Worm (Caenorhabditis elegans): ENCODE measurements around the gene C42D4.19.
A peak's percentile ranks its signal among the peaks of the same experiment; 100 is the strongest.

The C42D4.19 gene

ce11 chrIV:7158161-7158560, 17.3 kb upstream of the C42D4.19 start:
- no peak for TF ChIP-seq egl-18 (GFP tag; IDR thresholded peaks at IDR 0.05)
- TF ChIP-seq tbx-9 (tag; optimal IDR thresholded peaks at IDR 0.05; ENCODE audit: borderline replicate concordance): no peak
- no peak for TF ChIP-seq efl-1 (GFP tag; optimal IDR thresholded peaks at IDR 0.05)
- TF ChIP-seq bed-1 (GFP tag; IDR thresholded peaks at IDR 0.05): no peak
- TF ChIP-seq nfya-2 (GFP tag; IDR thresholded peaks at IDR 0.05): no peak
- no peak for TF ChIP-seq snpc-3.4 (tag; optimal IDR thresholded peaks at IDR 0.05)
- no peak for TF ChIP-seq ekl-4 (GFP tag; IDR thresholded peaks at IDR 0.05)
- TF ChIP-seq mel-28 (tag; optimal IDR thresholded peaks at IDR 0.05; ENCODE audit: borderline replicate concordance): no peak
- no peak for TF ChIP-seq ceh-58 (GFP tag; IDR thresholded peaks at IDR 0.05)
- no peak for TF ChIP-seq mes-4 (tag; optimal IDR thresholded peaks at IDR 0.05)
- no peak for TF ChIP-seq ztf-18 (tag; optimal IDR thresholded peaks at IDR 0.05)
- TF ChIP-seq ztf-25 (GFP tag; IDR thresholded peaks at IDR 0.05): no peak

ce11 chrIV:7159586-7159985, 15.9 kb upstream of the C42D4.19 start:
- TF ChIP-seq hrde-1 (tag; optimal IDR thresholded peaks at IDR 0.05; ENCODE audit: borderline replicate concordance): peak; percentile 11
- TF ChIP-seq xnd-1 (tag; optimal IDR thresholded peaks at IDR 0.05): no peak
- TF ChIP-seq F49E8.2 (tag; optimal IDR thresholded peaks at IDR 0.05; ENCODE audit: insufficient read depth): no peak
- no peak for TF ChIP-seq ztf-25 (GFP tag; IDR thresholded peaks at IDR 0.05)

- no peak for TF ChIP-seq ztf-26 (tag; optimal IDR thresholded peaks at IDR 0.05)
- peak; percentile 91 for TF ChIP-seq attf-3 (GFP tag; conservative IDR thresholded peaks at IDR 0.05)
- peak; percentile 43; the same call in 1 of the 2 replicates for TF ChIP-seq cebp-1 (GFP tag; IDR thresholded peaks at IDR 0.05)
- peak; percentile 88 for TF ChIP-seq cebp-1 (tag; optimal IDR thresholded peaks at IDR 0.05)
Observed at ce11 chrIV:7165723-7166122, 9.7 kb upstream of the C42D4.19 start, which contains the start of gene rpc-1. TSS of gene rpc-1 (minus strand) at chrIV:7165748.

- TF ChIP-seq rec-8 (tag; optimal IDR thresholded peaks at IDR 0.05) (no peak), hmg-1.2 (GFP tag; IDR thresholded peaks at IDR 0.05) (peak; percentile 90)
Observed at ce11 chrIV:7166553-7166952, 8.9 kb upstream of the C42D4.19 start, which contains the start of gene C42D4.18. TSS of gene C42D4.18 (plus strand) at chrIV:7166783.

- no peak for TF ChIP-seq efl-1 (GFP tag; optimal IDR thresholded peaks at IDR 0.05)
- no peak for TF ChIP-seq T26A5.8 (tag; optimal IDR thresholded peaks at IDR 0.05)
- no peak for TF ChIP-seq ets-4 (GFP tag; optimal IDR thresholded peaks at IDR 0.05)
- no peak for TF ChIP-seq attf-5 (GFP tag; optimal IDR thresholded peaks at IDR 0.05)
- TF ChIP-seq unc-130 (GFP tag; optimal IDR thresholded peaks at IDR 0.05): no peak
- no peak for TF ChIP-seq pbrm-1 (GFP tag; IDR thresholded peaks at IDR 0.05)
- TF ChIP-seq nfya-2 (GFP tag; IDR thresholded peaks at IDR 0.05): no peak
- no peak for TF ChIP-seq rec-8 (tag; optimal IDR thresholded peaks at IDR 0.05)
- no peak for TF ChIP-seq mxl-1 (tag; optimal IDR thresholded peaks at IDR 0.05)
Observed at ce11 chrIV:7167983-7168760, 7.3 kb upstream of the C42D4.19 start, which contains the start of gene skr-16. TSS of gene skr-16 (plus strand) at chrIV:7168710.

ce11 chrIV:7171222-7171621, 4.2 kb upstream of the C42D4.19 start, which contains the start of gene str-220:
TSS of gene str-220 (minus strand) at chrIV:7171322.
- no peak for TF ChIP-seq K12H6.12 (tag; optimal IDR thresholded peaks at IDR 0.05)
- TF ChIP-seq nfyb-1 (GFP tag; IDR thresholded peaks at IDR 0.05): no peak
- TF ChIP-seq F57A8.1 (GFP tag; optimal IDR thresholded peaks at IDR 0.05): no peak
- no peak for TF ChIP-seq F49E8.2 (tag; optimal IDR thresholded peaks at IDR 0.05; ENCODE audit: insufficient read depth)
- TF ChIP-seq nhr-179 (tag; optimal IDR thresholded peaks at IDR 0.05): no peak
